Worm (Caenorhabditis elegans) whole organism, mixed stage, embryonic: ENCODE measurements around the gene srw-141.

ENCODE experiments used
- lin-13 ChIP-seq: fragments of 150-350 bp; optimal IDR thresholded peaks from 2 replicates; lab custom pipeline; 2014; ENCODE audit warnings: missing biosample characterization, missing genetic modification characterization
- mep-1 ChIP-seq: fragments of 150-350 bp; optimal IDR thresholded peaks from 2 replicates; lab custom pipeline; 2017; ENCODE audit warnings: missing biosample characterization, missing genetic modification reagents, missing genetic modification characterization, inconsistent platforms
- nhr-12 ChIP-seq: fragments of 150-350 bp; optimal IDR thresholded peaks from 2 replicates; lab custom pipeline; 2014; ENCODE audit warnings: missing biosample characterization, missing genetic modification characterization
- nhr-237 ChIP-seq: fragments of 150-350 bp; optimal IDR thresholded peaks from 2 replicates; lab custom pipeline; 2014; ENCODE audit warnings: missing biosample characterization, missing genetic modification characterization
- nhr-76 ChIP-seq: sonication (generic microtip); optimal IDR thresholded peaks from 2 replicates; lab custom pipeline; 2017; ENCODE audit warnings: missing biosample characterization, missing genetic modification characterization
- snpc-4 ChIP-seq: fragments of 150-350 bp; optimal IDR thresholded peaks from 2 replicates; lab custom pipeline; 2014; ENCODE audit warnings: missing biosample characterization, missing genetic modification characterization
- zip-8 ChIP-seq: fragments of 150-350 bp; optimal IDR thresholded peaks from 2 replicates; lab custom pipeline; 2014; ENCODE audit warnings: missing biosample characterization, missing genetic modification characterization
- ztf-11 ChIP-seq: fragments of 150-350 bp; optimal IDR thresholded peaks from 2 replicates; lab custom pipeline; 2014; ENCODE audit warnings: missing biosample characterization, missing genetic modification characterization

DNA sequence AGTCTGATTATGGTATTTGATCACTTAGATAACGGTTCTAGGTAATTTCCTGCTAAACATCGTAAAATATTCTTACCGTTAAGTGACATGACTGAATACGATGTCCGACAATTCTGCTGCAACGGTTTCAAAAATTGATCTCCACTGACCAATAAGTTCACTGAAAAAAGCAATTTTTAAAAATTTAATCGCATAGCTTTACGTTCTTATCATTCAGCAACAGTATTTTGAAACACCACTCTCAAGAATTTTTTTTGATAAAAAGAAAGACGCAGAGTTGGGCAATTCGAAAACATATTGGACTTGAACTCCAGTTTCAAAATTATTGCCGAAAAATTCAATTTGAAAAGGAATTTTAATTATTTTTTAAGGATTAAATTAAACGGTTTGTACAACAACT lies 10.8 kb downstream of the srw-141 start, which contains the start of gene C31B8.12:
- no peak for TF ChIP-seq nhr-12 (tag; lab: Kevin White, UChicago)
- no peak for TF ChIP-seq nhr-237 (tag; lab: Kevin White, UChicago)
- no peak for TF ChIP-seq snpc-4 (tag; lab: Kevin White, UChicago)
- no peak for TF ChIP-seq mep-1
- no peak for TF ChIP-seq ztf-11 (tag; lab: Kevin White, UChicago)
- TF ChIP-seq nhr-76 (tag; lab: Kevin White, UChicago) = no peak
- TF ChIP-seq lin-13 (tag; lab: Kevin White, UChicago) = no peak
- TF ChIP-seq zip-8 = no peak
